Worm (Caenorhabditis elegans) whole organism, dauer: ENCODE measurements around the gene sfxn-1.5.

ENCODE experiments used
- unc-62 ChIP-seq: sonication (generic microtip); optimal IDR thresholded peaks from 2 replicates; lab custom pipeline; 2017; ENCODE audit warnings: missing biosample characterization, missing genetic modification reagents, missing genetic modification characterization

The sfxn-1.5 gene

ce11 chrX:11623442-11623841 lies 38.0 kb downstream of the sfxn-1.5 start:
- TF ChIP-seq unc-62 (GFP tag; lab: Kevin White, UChicago): no peak

- no peak for TF ChIP-seq unc-62 (GFP tag; lab: Kevin White, UChicago)
Observed at ce11 chrX:11621997-11622396, 39.5 kb downstream of the sfxn-1.5 start, which contains the start of gene sto-3. TSS of gene sto-3 (minus strand) at chrX:11622097.

- TF ChIP-seq unc-62 (GFP tag; lab: Kevin White, UChicago): no peak
Observed at ce11 chrX:11617387-11617786, 44.1 kb downstream of the sfxn-1.5 start, which contains the start of gene F52D10.4. TSS of gene F52D10.4 (plus strand) at chrX:11617470.
